Fruit fly (Drosophila melanogaster) whole organism, wandering third instar larva: ENCODE measurements around the gene MtnA.

Experiments used
- Abd-B ChIP-seq: fragments of >200 bp; optimal IDR thresholded peaks from 2 replicates; lab custom pipeline; 2017; ENCODE audit warnings: missing biosample characterization, missing genetic modification characterization
- Hnf4 ChIP-seq: fragments of 200-800 bp; sonication (Bioruptor generic); optimal IDR thresholded peaks from 2 replicates; lab custom pipeline; 2016; ENCODE audit warnings: missing biosample characterization, mild to moderate bottlenecking, missing genetic modification characterization
- Mio ChIP-seq: sonication (Bioruptor generic); optimal IDR thresholded peaks from 2 replicates; lab custom pipeline; 2016; ENCODE audit warnings: missing biosample characterization, missing genetic modification characterization
- dl ChIP-seq, 2 experiments: fragments of 175-275, 200-275 bp in 1 of 2; fragments of 200-275 bp in 1 of 2; sonication (Bioruptor generic); optimal IDR thresholded peaks; lab custom pipeline; 2018; ENCODE audit warnings: mild to moderate bottlenecking in 2 of 2, missing biosample characterization in 2 of 2, missing genetic modification characterization in 2 of 2, moderate library complexity in 2 of 2; ENCODE audit not compliant: partially characterized antibody in 2 of 2, insufficient read depth in 1 of 2
- dsf ChIP-seq: sonication (Bioruptor generic); optimal IDR thresholded peaks from 2 replicates; lab custom pipeline; 2016; ENCODE audit warnings: missing biosample characterization, missing genetic modification characterization, borderline replicate concordance
- foxo ChIP-seq, 2 experiments: fragments of 200-800 bp; sonication (Bioruptor generic); optimal IDR thresholded peaks; 2 replicates in 1 of 2; 3 replicates in 1 of 2; lab custom pipeline; 2016 to 2017; ENCODE audit warnings: missing biosample characterization in 2 of 2, missing genetic modification characterization in 2 of 2
- fru ChIP-seq: fragments of 200-800 bp; sonication (Bioruptor generic); optimal IDR thresholded peaks from 3 replicates; lab custom pipeline; 2016; ENCODE audit warnings: missing biosample characterization, mild to moderate bottlenecking, missing genetic modification characterization
- jim ChIP-seq: fragments of 175-275, 200-325 bp; sonication (Bioruptor generic); optimal IDR thresholded peaks from 2 replicates; lab custom pipeline; 2016; ENCODE audit warnings: missing biosample characterization, mild to moderate bottlenecking, missing genetic modification characterization
- tai ChIP-seq: sonication (Bioruptor generic); optimal IDR thresholded peaks from 2 replicates; lab custom pipeline; 2016; ENCODE audit warnings: missing biosample characterization, missing genetic modification characterization

DNA sequence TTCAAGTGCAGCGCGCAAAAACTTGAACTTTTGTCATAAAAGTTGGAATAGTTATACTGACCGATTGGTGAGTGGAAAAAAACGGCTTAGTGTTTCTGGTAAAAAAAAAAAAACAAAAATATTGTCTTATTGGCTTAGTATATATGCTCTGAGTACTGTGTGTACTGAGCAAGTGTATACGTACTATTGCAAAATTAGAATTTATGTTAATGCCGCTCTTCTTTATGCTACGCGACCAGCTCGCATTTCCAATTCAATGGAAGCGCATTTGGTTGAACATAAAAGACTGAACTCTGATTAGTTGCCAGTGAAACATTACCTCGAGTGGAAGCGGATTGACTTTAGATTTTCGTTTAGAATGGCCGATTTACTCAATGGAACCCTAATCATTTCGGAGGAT lies 28.3 kb upstream of the MtnA start, which contains the start of gene CG8534:
- no peak for TF ChIP-seq fru (GFP tag; lab: Kevin White, UChicago)
- TF ChIP-seq Mio (GFP tag; lab: Kevin White, UChicago): no peak
- no peak for TF ChIP-seq dsf (GFP tag; lab: Kevin White, UChicago)
- no peak for TF ChIP-seq jim (GFP tag; lab: Kevin White, UChicago)
- TF ChIP-seq foxo (GFP tag; optimal IDR thresholded peaks at IDR 0.05; lab: Kevin White, UChicago): no peak
- TF ChIP-seq Hnf4 (GFP tag; lab: Kevin White, UChicago): no peak
- no peak for TF ChIP-seq Abd-B (GFP tag; lab: Kevin White, UChicago)
- no peak for TF ChIP-seq dl (GFP tag; optimal IDR thresholded peaks at IDR 0.05; lab: Kevin White, UChicago; ENCODE audit: insufficient read depth in 1 of 2, partially characterized antibody in 2 of 2)
- TF ChIP-seq tai (GFP tag; lab: Kevin White, UChicago): no peak
